Worm (Caenorhabditis elegans): ENCODE measurements around the gene C18A11.4.

DNA sequence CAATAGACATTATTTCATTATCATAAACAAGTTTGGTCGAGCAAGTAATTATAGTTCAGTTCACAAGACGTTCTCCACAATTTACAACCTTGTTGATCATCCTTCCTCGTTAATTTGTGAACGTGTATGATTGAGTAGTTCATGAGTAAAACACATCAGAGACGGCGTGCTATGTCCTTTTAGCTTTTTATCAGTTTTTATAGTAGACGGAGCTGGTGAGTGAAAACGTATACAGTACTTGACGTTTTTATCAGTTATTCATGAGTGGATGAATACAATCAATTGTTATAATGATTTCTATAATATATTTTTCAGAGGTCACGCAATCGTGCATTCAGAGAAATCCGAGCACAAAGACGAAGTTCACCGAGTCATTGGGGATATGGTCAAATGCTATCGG is 33.6 kb downstream of the C18A11.4 start:
- TF ChIP-seq unc-39 (tag; optimal IDR thresholded peaks at IDR 0.05), result no peak
- no peak for TF ChIP-seq elt-3 (tag; optimal IDR thresholded peaks at IDR 0.05)
- no peak for TF ChIP-seq lsy-2 (tag; optimal IDR thresholded peaks at IDR 0.05)
- TF ChIP-seq mep-1 (tag; optimal IDR thresholded peaks at IDR 0.05), result no peak
- no peak for TF ChIP-seq flh-1 (GFP tag; optimal IDR thresholded peaks at IDR 0.05)
- no peak for TF ChIP-seq unc-62 (GFP tag; optimal IDR thresholded peaks at IDR 0.05)
- no peak for TF ChIP-seq mls-2 (tag; optimal IDR thresholded peaks at IDR 0.05)
- no peak for TF ChIP-seq blmp-1 (tag; optimal IDR thresholded peaks at IDR 0.05)
- TF ChIP-seq nhr-28 (tag; optimal IDR thresholded peaks at IDR 0.05), result no peak
- no peak for TF ChIP-seq nhr-237 (tag; optimal IDR thresholded peaks at IDR 0.05)
- TF ChIP-seq zip-8 (tag; optimal IDR thresholded peaks at IDR 0.05), result no peak
- TF ChIP-seq nhr-76 (tag; optimal IDR thresholded peaks at IDR 0.05), result no peak
- TF ChIP-seq ces-1 (GFP tag; optimal IDR thresholded peaks at IDR 0.05), result no peak
- no peak for TF ChIP-seq nhr-12 (tag; optimal IDR thresholded peaks at IDR 0.05)
